Fruit fly (Drosophila melanogaster): ENCODE measurements around the gene Naa60.

DNA sequence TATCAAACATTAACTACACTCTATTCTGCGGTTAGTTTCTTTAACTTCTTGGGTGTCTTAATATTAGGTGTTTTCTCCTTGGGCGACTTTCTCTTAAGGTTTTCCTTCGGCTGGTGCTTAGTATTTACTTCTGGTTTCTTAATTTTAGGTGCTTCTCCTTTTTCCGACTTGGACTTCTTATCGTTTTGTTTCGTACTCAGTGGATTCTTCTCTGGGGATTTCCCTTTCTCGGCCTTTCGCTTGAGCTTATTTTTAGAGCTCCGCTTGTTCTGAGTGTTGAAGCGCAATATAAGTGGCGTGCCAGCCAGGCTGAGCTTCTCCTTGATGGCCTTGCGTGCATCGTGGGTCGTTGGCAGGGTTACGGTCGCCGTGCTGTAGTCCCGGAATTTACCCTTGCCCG, 8.9 kb upstream of the Naa60 start:
- TF ChIP-seq CG13204 (GFP tag; optimal IDR thresholded peaks at IDR 0.05) (no peak), CG9948 (tag; optimal IDR thresholded peaks at IDR 0.05) (no peak), CG12605 (GFP tag; IDR thresholded peaks at IDR 0.05) (no peak), CG15710 (tag; optimal IDR thresholded peaks at IDR 0.05) (no peak), Snoo (tag; optimal IDR thresholded peaks at IDR 0.05) (no peak), CG34367 (tag; optimal IDR thresholded peaks at IDR 0.05) (no peak), rn (GFP tag; IDR thresholded peaks at IDR 0.05) (no peak), CG17806 (tag; optimal IDR thresholded peaks at IDR 0.05) (no peak), gl (tag; optimal IDR thresholded peaks at IDR 0.05) (no peak), Pif1B (GFP tag; optimal IDR thresholded peaks at IDR 0.05) (no peak), EcR (GFP tag; optimal IDR thresholded peaks at IDR 0.05) (no peak)
